Worm (Caenorhabditis elegans): ENCODE results near the gene R05D3.3.

DNA sequence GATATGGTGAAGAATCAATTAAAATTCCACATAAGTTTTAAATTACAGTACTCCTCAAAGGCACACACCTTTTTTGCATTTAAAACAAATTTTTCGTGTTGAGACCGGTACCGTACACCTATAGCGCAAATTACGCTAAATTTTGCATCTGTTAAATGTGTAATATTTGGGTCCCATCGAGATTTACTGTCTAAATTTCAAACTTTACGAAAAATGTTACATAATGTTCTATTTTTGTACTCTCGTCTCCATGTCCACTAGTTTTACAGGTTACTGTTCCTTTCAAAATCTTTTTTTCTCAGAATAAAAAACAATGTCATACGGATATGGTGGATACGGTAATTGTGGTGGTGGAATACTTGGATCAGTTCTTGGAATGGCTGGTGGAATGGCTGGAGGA, 34.6 kb downstream of the R05D3.3 start, which contains the start of gene ZK353.2:
- TF ChIP-seq pha-4 (tag; optimal IDR thresholded peaks at IDR 0.05) (no peak), nhr-237 (tag; optimal IDR thresholded peaks at IDR 0.05) (no peak), lsy-2 (tag; optimal IDR thresholded peaks at IDR 0.05) (no peak), unc-62 (GFP tag; optimal IDR thresholded peaks at IDR 0.05) (no peak), snpc-4 (tag; optimal IDR thresholded peaks at IDR 0.05) (no peak)

Data from whole organism, mixed stage, embryonic.